Worm (Caenorhabditis elegans) whole organism, young adult: ENCODE data around the gene srg-2.

Experiments used
- B0035.1 ChIP-seq: sonication (generic microtip); optimal IDR thresholded peaks from 2 replicates; lab custom pipeline; 2016; ENCODE audit warnings: missing genetic modification characterization, mild to moderate bottlenecking, missing compliant biosample characterization, missing genotype, missing genetic modification reagents
- C06A6.2 ChIP-seq: fragments of 200-800 bp; sonication (Bioruptor generic); conservative IDR thresholded peaks from 2 replicates; pipeline ENCODE4 v1.3.6; 2022; ENCODE audit warnings: missing genetic modification characterization, missing compliant biosample characterization
- D2030.7 ChIP-seq: fragments of 200-800 bp; sonication (Bioruptor generic); IDR thresholded peaks from 2 replicates; pipeline ENCODE4 v1.3.6; 2022; ENCODE audit warnings: missing genetic modification reagents, missing genetic modification characterization, missing compliant biosample characterization
- F52B5.7 ChIP-seq: sonication (generic microtip); optimal IDR thresholded peaks from 2 replicates; lab custom pipeline; 2016; ENCODE audit warnings: mild to moderate bottlenecking, missing genetic modification characterization, missing compliant biosample characterization
- F55B11.4 ChIP-seq: sonication (generic microtip); optimal IDR thresholded peaks from 2 replicates; lab custom pipeline; 2016; ENCODE audit warnings: missing compliant biosample characterization, missing genetic modification characterization, borderline replicate concordance; ENCODE audit not compliant: insufficient read depth
- F57A8.1 ChIP-seq: fragments of 200-800 bp; sonication (Bioruptor generic); optimal IDR thresholded peaks from 2 replicates; lab custom pipeline; 2018; ENCODE audit warnings: mild to moderate bottlenecking, missing genetic modification characterization, moderate library complexity, missing compliant biosample characterization
- F57C9.4 ChIP-seq: sonication (generic microtip); optimal IDR thresholded peaks from 2 replicates; lab custom pipeline; 2017; ENCODE audit warnings: mild to moderate bottlenecking, missing genetic modification characterization, missing compliant biosample characterization
- K11D2.4 ChIP-seq: fragments of 200-800 bp; sonication (Bioruptor generic); IDR thresholded peaks from 2 replicates; pipeline ENCODE4 v1.3.6; 2022; ENCODE audit warnings: missing genetic modification reagents, missing genetic modification characterization, missing compliant biosample characterization
- K12H6.12 ChIP-seq: fragments of 200-800 bp; sonication (Bioruptor generic); optimal IDR thresholded peaks from 2 replicates; lab custom pipeline; 2018; ENCODE audit warnings: mild to moderate bottlenecking, missing genetic modification characterization, missing compliant biosample characterization
- Y53G8AR.9 ChIP-seq: fragments of 200-800 bp; sonication (Bioruptor generic); conservative IDR thresholded peaks from 2 replicates; pipeline ENCODE4 v1.3.6; 2022; ENCODE audit warnings: missing genetic modification reagents, missing genetic modification characterization, missing compliant biosample characterization
- ZK185.1 ChIP-seq: sonication (generic microtip); optimal IDR thresholded peaks from 2 replicates; lab custom pipeline; 2016; ENCODE audit warnings: mild to moderate bottlenecking, missing genetic modification characterization, missing compliant biosample characterization; ENCODE audit not compliant: poor library complexity, severe bottlenecking
- ama-1 ChIP-seq, 3 experiments: fragments of 150-350 bp in 1 of 3; sonication (generic microtip) in 2 of 3; optimal IDR thresholded peaks; 2 replicates each; lab custom pipeline; 2014 to 2018; ENCODE audit warnings: missing biosample characterization in 2 of 3, missing genetic modification characterization in 2 of 3, missing genetic modification reagents in 2 of 3
- aptf-2 ChIP-seq: fragments of 200-800 bp; sonication (Bioruptor generic); conservative IDR thresholded peaks from 2 replicates; pipeline ENCODE4 v1.3.6; 2022; ENCODE audit warnings: missing genetic modification reagents, missing genetic modification characterization, missing compliant biosample characterization
- atf-7 ChIP-seq: sonication (generic microtip); optimal IDR thresholded peaks from 2 replicates; lab custom pipeline; 2017; ENCODE audit warnings: mild to moderate bottlenecking, missing genetic modification characterization, missing compliant biosample characterization
- athp-1 ChIP-seq: sonication (generic microtip); optimal IDR thresholded peaks from 2 replicates; lab custom pipeline; 2017; ENCODE audit warnings: mild to moderate bottlenecking, missing genetic modification characterization, missing compliant biosample characterization
- attf-6 ChIP-seq: fragments of 200-800 bp; sonication (Bioruptor generic); IDR thresholded peaks from 2 replicates; pipeline ENCODE4 v1.3.6; 2022; ENCODE audit warnings: missing genetic modification reagents, missing genetic modification characterization, missing compliant biosample characterization
- cebp-2 ChIP-seq: fragments of 200-800 bp; sonication (Bioruptor generic); IDR thresholded peaks from 2 replicates; pipeline ENCODE4 v1.3.6; 2022; ENCODE audit warnings: missing genetic modification characterization, missing compliant biosample characterization
- ceh-27 ChIP-seq: fragments of 200-800 bp; sonication (Bioruptor generic); optimal IDR thresholded peaks from 2 replicates; lab custom pipeline; 2018; ENCODE audit warnings: mild to moderate bottlenecking, missing genetic modification characterization, moderate library complexity, missing compliant biosample characterization
- ceh-58 ChIP-seq: fragments of 200-800 bp; sonication (Bioruptor generic); IDR thresholded peaks from 2 replicates; pipeline ENCODE4 v1.3.6; 2022; ENCODE audit warnings: missing genetic modification characterization, missing compliant biosample characterization
- ceh-91 ChIP-seq: fragments of 200-800 bp; sonication (Bioruptor generic); IDR thresholded peaks from 2 replicates; pipeline ENCODE4 v1.3.6; 2022; ENCODE audit warnings: missing genetic modification reagents, missing genetic modification characterization, missing compliant biosample characterization
- chd-7 ChIP-seq: sonication (generic microtip); optimal IDR thresholded peaks from 2 replicates; lab custom pipeline; 2016; ENCODE audit warnings: mild to moderate bottlenecking, missing genetic modification characterization, moderate library complexity, missing compliant biosample characterization
- dox-1 ChIP-seq: fragments of 200-800 bp; sonication (Bioruptor generic); IDR thresholded peaks from 2 replicates; pipeline ENCODE4 v1.3.6; 2022; ENCODE audit warnings: missing genetic modification reagents, missing genetic modification characterization, missing compliant biosample characterization
- dpff-1 ChIP-seq: sonication (generic microtip); optimal IDR thresholded peaks from 2 replicates; lab custom pipeline; 2017; ENCODE audit warnings: mild to moderate bottlenecking, missing genetic modification characterization, missing compliant biosample characterization
- egl-44 ChIP-seq: fragments of 200-800 bp; sonication (Bioruptor generic); IDR thresholded peaks from 2 replicates; pipeline ENCODE4 v1.3.6; 2022; ENCODE audit warnings: missing genetic modification reagents, missing genetic modification characterization, missing compliant biosample characterization
- egrh-3 ChIP-seq: fragments of 200-800 bp; sonication (Bioruptor generic); IDR thresholded peaks from 2 replicates; pipeline ENCODE4 v1.3.6; 2022; ENCODE audit warnings: missing genetic modification reagents, missing genetic modification characterization, missing compliant biosample characterization
- ets-4 ChIP-seq: fragments of 200-800 bp; sonication (Bioruptor generic); optimal IDR thresholded peaks from 2 replicates; lab custom pipeline; 2018; ENCODE audit warnings: mild to moderate bottlenecking, missing genetic modification characterization, missing compliant biosample characterization
- him-1 ChIP-seq: sonication (generic microtip); optimal IDR thresholded peaks from 2 replicates; lab custom pipeline; 2016; ENCODE audit warnings: missing genotype, missing genetic modification reagents, missing genetic modification characterization, missing compliant biosample characterization
- hlh-12 ChIP-seq: sonication (generic microtip); optimal IDR thresholded peaks from 2 replicates; lab custom pipeline; 2016; ENCODE audit warnings: missing genetic modification characterization, missing compliant biosample characterization
- hmg-20 ChIP-seq: fragments of 200-800 bp; sonication (Bioruptor generic); IDR thresholded peaks from 2 replicates; pipeline ENCODE4 v1.3.6; 2022; ENCODE audit warnings: missing genetic modification reagents, missing genetic modification characterization, missing compliant biosample characterization
- hsf-1 ChIP-seq: fragments of 200-800 bp; sonication (Bioruptor generic); IDR thresholded peaks from 2 replicates; pipeline ENCODE4 v1.3.6; 2022; ENCODE audit warnings: missing genetic modification reagents, missing genetic modification characterization, missing compliant biosample characterization
- let-607 ChIP-seq, 2 experiments: fragments of 200-800 bp in 1 of 2; sonication (Bioruptor generic) in 1 of 2; sonication (generic microtip) in 1 of 2; optimal IDR thresholded peaks; 2 replicates each; lab custom pipeline; 2016 to 2018; ENCODE audit warnings: mild to moderate bottlenecking in 2 of 2, missing compliant biosample characterization in 2 of 2, missing genetic modification characterization in 2 of 2, moderate library complexity in 2 of 2, missing genotype in 1 of 2
- lin-40 ChIP-seq: sonication (generic microtip); optimal IDR thresholded peaks from 2 replicates; lab custom pipeline; 2016; ENCODE audit warnings: missing genetic modification characterization, mild to moderate bottlenecking, missing compliant biosample characterization, missing genotype, missing genetic modification reagents
- lin-54 ChIP-seq: fragments of 200-800 bp; sonication (Bioruptor generic); optimal IDR thresholded peaks from 2 replicates; lab custom pipeline; 2018; ENCODE audit warnings: mild to moderate bottlenecking, missing genetic modification characterization, missing compliant biosample characterization
- madf-3 ChIP-seq: fragments of 200-800 bp; sonication (Bioruptor generic); IDR thresholded peaks from 2 replicates; pipeline ENCODE4 v1.3.6; 2022; ENCODE audit warnings: missing genetic modification reagents, missing genetic modification characterization, missing compliant biosample characterization
- mel-28 ChIP-seq: sonication (generic microtip); optimal IDR thresholded peaks from 2 replicates; lab custom pipeline; 2016; ENCODE audit warnings: borderline replicate concordance, mild to moderate bottlenecking, missing genetic modification characterization, missing compliant biosample characterization
- mxl-1 ChIP-seq: sonication (generic microtip); optimal IDR thresholded peaks from 2 replicates; lab custom pipeline; 2016; ENCODE audit warnings: missing genetic modification characterization, missing compliant biosample characterization
- nhr-179 ChIP-seq: sonication (generic microtip); optimal IDR thresholded peaks from 2 replicates; lab custom pipeline; 2016; ENCODE audit warnings: mild to moderate bottlenecking, missing genetic modification characterization, missing compliant biosample characterization
- rcor-1 ChIP-seq: fragments of 200-800 bp; sonication (Bioruptor generic); IDR thresholded peaks from 2 replicates; pipeline ENCODE4 v1.3.6; 2022; ENCODE audit warnings: missing genetic modification reagents, missing genetic modification characterization, missing compliant biosample characterization
- repo-1 ChIP-seq: sonication (generic microtip); optimal IDR thresholded peaks from 2 replicates; lab custom pipeline; 2017; ENCODE audit warnings: mild to moderate bottlenecking, missing genetic modification characterization, missing compliant biosample characterization
- snpc-1.1 ChIP-seq: sonication (generic microtip); optimal IDR thresholded peaks from 2 replicates; lab custom pipeline; 2017; ENCODE audit warnings: missing genetic modification characterization, mild to moderate bottlenecking, missing compliant biosample characterization, antibody characterized with exemption, moderate library complexity, missing genotype, missing genetic modification reagents; ENCODE audit not compliant: insufficient read depth
- tbp1 ChIP-seq: fragments of 200-800 bp; sonication (Bioruptor generic); optimal IDR thresholded peaks from 2 replicates; lab custom pipeline; 2018; ENCODE audit warnings: mild to moderate bottlenecking, missing genetic modification characterization, missing compliant biosample characterization
- unc-130 ChIP-seq: sonication (generic microtip); optimal IDR thresholded peaks from 2 replicates; lab custom pipeline; 2016; ENCODE audit warnings: missing genetic modification reagents, missing genetic modification characterization, missing compliant biosample characterization
- unc-62 ChIP-seq: fragments of 150-350 bp; optimal IDR thresholded peaks from 2 replicates; lab custom pipeline; 2014; ENCODE audit warnings: missing biosample characterization, missing genetic modification reagents, missing genetic modification characterization
- zfh-2 ChIP-seq: fragments of 200-800 bp; sonication (Bioruptor generic); conservative IDR thresholded peaks from 2 replicates; pipeline ENCODE4 v1.3.6; 2022; ENCODE audit warnings: missing genetic modification reagents, missing genetic modification characterization, missing compliant biosample characterization
- ztf-18 ChIP-seq: sonication (generic microtip); optimal IDR thresholded peaks from 2 replicates; lab custom pipeline; 2016; ENCODE audit warnings: missing genotype, mild to moderate bottlenecking, missing genetic modification characterization, missing compliant biosample characterization
- ztf-26 ChIP-seq: sonication (generic microtip); optimal IDR thresholded peaks from 2 replicates; lab custom pipeline; 2017; ENCODE audit warnings: missing genetic modification characterization, missing compliant biosample characterization
- ztf-28 ChIP-seq: fragments of 200-800 bp; sonication (Bioruptor generic); IDR thresholded peaks from 2 replicates; pipeline ENCODE4 v1.3.6; 2022; ENCODE audit warnings: missing genetic modification reagents, missing genetic modification characterization, missing compliant biosample characterization

srg-2 gene

DNA sequence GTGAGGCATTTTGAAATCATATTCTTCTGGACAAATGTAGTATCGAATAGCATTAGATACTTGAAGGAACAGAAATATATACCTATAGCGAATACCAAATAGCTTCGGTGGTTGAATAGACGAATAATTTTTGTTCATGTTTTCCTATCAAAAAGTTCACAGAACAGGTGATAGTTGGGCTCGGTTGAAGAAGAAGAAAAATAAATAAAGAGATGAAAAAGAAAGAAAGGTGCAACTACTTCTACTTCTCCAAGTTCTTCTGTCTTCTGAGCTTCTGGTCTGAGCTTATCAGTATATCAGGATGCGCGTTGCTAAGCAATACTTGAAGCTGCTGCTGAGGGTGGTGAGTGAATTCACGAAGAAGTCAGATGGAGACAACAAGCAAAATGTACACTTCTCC lies 46.1 kb downstream of the srg-2 start, which contains the start of gene C23G10.10:
Gene C23G10.10 (minus strand): TSS at position 101 of the 400 bp plus-strand sequence.
- TF ChIP-seq ztf-18 (tag; lab: Kevin White, UChicago) (no peak), K11D2.4 (no peak), zfh-2 (GFP tag; lab: Robert Waterston, UW) (no peak), F55B11.4 (tag; lab: Kevin White, UChicago) (no peak), F57A8.1 (GFP tag; lab: Kevin White, UChicago) (no peak), egrh-3 (no peak), snpc-1.1 (no peak), D2030.7 (GFP tag; lab: Robert Waterston, UW) (no peak), atf-7 (tag; lab: Kevin White, UChicago) (no peak), F57C9.4 (tag; lab: Kevin White, UChicago) (no peak), madf-3 (GFP tag; lab: Robert Waterston, UW) (no peak), C06A6.2 (no peak), ceh-91 (GFP tag; lab: Robert Waterston, UW) (no peak), hlh-12 (tag; lab: Kevin White, UChicago) (no peak), lin-54 (no peak), F52B5.7 (tag; lab: Kevin White, UChicago) (no peak), him-1 (no peak)

- TF ChIP-seq chd-7 (tag; lab: Kevin White, UChicago) (peak; percentile 32), ama-1 (optimal IDR thresholded peaks at IDR 0.05; lab: Kevin White, UChicago) (no peak), ama-1 (GFP tag; optimal IDR thresholded peaks at IDR 0.05; lab: Kevin White, UChicago) (peak in 1 of 2 experiments; percentile 35), F57A8.1 (GFP tag; lab: Kevin White, UChicago) (no peak), lin-40 (no peak), dox-1 (no peak; the same call in 1 of the 2 replicates), K11D2.4 (no peak), mxl-1 (tag; lab: Kevin White, UChicago) (no peak), dpff-1 (tag; lab: Kevin White, UChicago) (no peak), hsf-1 (no peak), let-607 (tag; optimal IDR thresholded peaks at IDR 0.05; lab: Kevin White, UChicago) (no peak), Y53G8AR.9 (GFP tag; lab: Robert Waterston, UW) (no peak; the same call in 1 of the 2 replicates), attf-6 (GFP tag; lab: Robert Waterston, UW) (peak; percentile 85; the same call in 1 of the 2 replicates), ceh-58 (GFP tag; lab: Robert Waterston, UW) (no peak), tbp1 (GFP tag; lab: Kevin White, UChicago) (peak; percentile 73), nhr-179 (tag; lab: Kevin White, UChicago) (no peak), ztf-28 (GFP tag; lab: Robert Waterston, UW) (no peak), cebp-2 (no peak), athp-1 (tag; lab: Kevin White, UChicago) (peak; percentile 64), D2030.7 (GFP tag; lab: Robert Waterston, UW) (peak; percentile 80), egl-44 (GFP tag; lab: Robert Waterston, UW) (no peak), mel-28 (tag; lab: Kevin White, UChicago) (no peak), repo-1 (tag; lab: Kevin White, UChicago) (peak; percentile 21), unc-62 (GFP tag; lab: Kevin White, UChicago) (no peak), ets-4 (GFP tag; lab: Kevin White, UChicago) (no peak), aptf-2 (no peak), hmg-20 (GFP tag; lab: Robert Waterston, UW) (no peak), B0035.1 (no peak), ZK185.1 (tag; lab: Kevin White, UChicago) (no peak), K12H6.12 (tag; lab: Kevin White, UChicago) (no peak), ztf-26 (tag; lab: Kevin White, UChicago) (no peak), rcor-1 (GFP tag; lab: Robert Waterston, UW) (0 out of 2 replicates have a peak, but pooled peaks have one; percentile 40), ceh-27 (no peak), unc-130 (GFP tag; lab: Kevin White, UChicago) (no peak)
These were observed 49.7 kb downstream of the srg-2 start for ce11 chrIII:6210215-6210822.
